Worm (Caenorhabditis elegans) whole organism, L4/young adult: ENCODE results near the gene T21D9.2.

Source experiments
- W03F9.2 ChIP-seq: fragments of 150-350 bp; optimal IDR thresholded peaks from 2 replicates; lab custom pipeline; 2014; ENCODE audit warnings: missing biosample characterization, missing genetic modification characterization
- dao-5 ChIP-seq: sonication (generic microtip); optimal IDR thresholded peaks from 2 replicates; lab custom pipeline; 2016; ENCODE audit warnings: missing genotype, missing genetic modification characterization, moderate library complexity, missing compliant biosample characterization

DNA sequence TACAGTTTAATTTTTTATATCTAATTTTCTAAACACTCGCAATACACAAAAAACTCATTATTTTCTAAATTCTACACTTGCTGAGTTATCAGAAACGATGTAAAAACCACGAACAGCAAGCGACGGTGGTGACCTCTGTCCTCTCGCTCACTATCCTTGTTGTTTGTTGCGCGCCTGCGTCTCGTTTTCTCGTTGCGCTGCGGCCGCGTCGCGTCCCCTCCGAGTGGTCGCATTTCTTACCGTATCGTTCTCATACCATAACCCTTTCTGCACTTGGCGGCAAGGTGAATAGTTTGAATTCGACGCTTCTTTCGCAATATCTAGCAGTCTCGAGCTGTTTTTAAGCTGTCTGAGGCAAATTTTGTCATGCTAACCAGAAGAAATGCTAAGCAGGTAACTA, 7.3 kb downstream of the T21D9.2 start, which contains the start of gene lsy-2:
- TF ChIP-seq dao-5 (tag; lab: Kevin White, UChicago) (no peak), W03F9.2 (tag; lab: Kevin White, UChicago) (no peak)
